Worm (Caenorhabditis elegans): ENCODE results near the gene F53C3.11.

- no peak for TF ChIP-seq him-1 (tag; optimal IDR thresholded peaks at IDR 0.05)
- no peak for TF ChIP-seq dao-5 (tag; optimal IDR thresholded peaks at IDR 0.05)
These were observed 24.1 kb upstream of the F53C3.11 start for ce11 chrII:3930478-3931182.
